Fruit fly (Drosophila melanogaster): Measurements from ENCODE around the gene CG14631.
A peak's percentile ranks its signal among the peaks of the same experiment; 100 is the strongest.

The CG14631 gene

DNA sequence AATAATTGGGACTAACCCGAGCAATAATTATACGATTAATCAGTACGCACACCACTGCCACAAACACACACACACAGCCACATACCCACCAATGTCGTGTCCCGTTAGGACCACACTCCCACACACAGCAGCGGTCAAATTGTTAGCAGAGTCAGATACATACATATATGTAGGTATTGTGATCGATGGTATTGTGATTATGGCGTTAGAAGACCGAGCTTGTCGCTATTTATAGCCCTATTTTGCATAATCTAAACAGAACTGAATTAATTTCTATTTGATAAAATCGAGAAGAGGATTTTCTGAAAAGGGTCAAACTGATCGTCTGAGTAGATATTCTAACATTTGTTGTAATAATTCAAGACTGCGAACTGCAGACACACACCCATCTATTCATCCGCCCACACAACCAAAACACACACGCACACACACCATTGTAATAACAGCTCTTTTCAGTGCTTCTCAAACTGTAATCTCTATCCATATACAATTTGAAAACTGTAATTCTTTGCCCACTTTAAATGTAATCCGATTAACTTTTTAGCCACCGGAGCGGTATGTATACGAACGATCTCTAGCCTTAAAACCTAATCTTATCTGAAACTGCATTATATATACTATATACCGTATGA, 29.7 kb downstream of the CG14631 start (continued):
- peak; percentile 43 for TF ChIP-seq lz (GFP tag; optimal IDR thresholded peaks at IDR 0.05)
- peak; percentile 76 for TF ChIP-seq Eip78C (GFP tag)
- TF ChIP-seq Smox (GFP tag; optimal IDR thresholded peaks at IDR 0.05) = peak; percentile 38
- TF ChIP-seq CG31627 (GFP tag; optimal IDR thresholded peaks at IDR 0.05) = peak; percentile 42
- peak; percentile 49; the same call in 2 of the 3 replicates for TF ChIP-seq CG8119 (GFP tag; IDR thresholded peaks at IDR 0.05)
- TF ChIP-seq CG6276 (GFP tag; optimal IDR thresholded peaks at IDR 0.05) = peak; percentile 56
- peak; percentile 45 for TF ChIP-seq Sox102F (GFP tag; optimal IDR thresholded peaks at IDR 0.05)
- peak; percentile 27 for TF ChIP-seq CG6792 (GFP tag; optimal IDR thresholded peaks at IDR 0.05)
- peak in 1 of 2 experiments; percentile 35 for TF ChIP-seq salr (GFP tag; optimal IDR thresholded peaks at IDR 0.05)
- no peak for TF ChIP-seq CG11762 (GFP tag; optimal IDR thresholded peaks at IDR 0.05; ENCODE audit: insufficient read depth)
- no peak for TF ChIP-seq CG8632 (GFP tag; optimal IDR thresholded peaks at IDR 0.05)
- TF ChIP-seq Met (GFP tag; optimal IDR thresholded peaks at IDR 0.05) = peak; percentile 25
- TF ChIP-seq CG6808 (GFP tag; optimal IDR thresholded peaks at IDR 0.05) = no peak
- no peak for TF ChIP-seq CG6854 (GFP tag; optimal IDR thresholded peaks at IDR 0.05)

dm6 chrX:1045924-1046323, 34.1 kb downstream of the CG14631 start, which contains the start of gene CG42259:
TSS of gene CG42259 (plus strand) at chrX:1046224.
- TF ChIP-seq dsx (GFP tag; optimal IDR thresholded peaks at IDR 0.05; ENCODE audit: poor library complexity, severe bottlenecking) (no peak), CG9139 (GFP tag; optimal IDR thresholded peaks at IDR 0.05) (no peak)

dm6 chrX:1047695-1048094, 35.9 kb downstream of the CG14631 start:
- TF ChIP-seq Ets21C (GFP tag; optimal IDR thresholded peaks at IDR 0.05) (no peak), CG1621 (tag; optimal IDR thresholded peaks at IDR 0.05) (no peak), CG10669 (GFP tag; optimal IDR thresholded peaks at IDR 0.05) (no peak), fkh (GFP tag; optimal IDR thresholded peaks at IDR 0.05) (peak; percentile 21), Ets96B (tag; optimal IDR thresholded peaks at IDR 0.05) (no peak), CG6163 (GFP tag; IDR thresholded peaks at IDR 0.05) (no peak), salr (GFP tag; optimal IDR thresholded peaks at IDR 0.05) (no peak), Sox102F (GFP tag; optimal IDR thresholded peaks at IDR 0.05) (no peak), eg (GFP tag; IDR thresholded peaks at IDR 0.05) (0 out of 3 replicates have a peak, but pooled peaks have one; percentile 21), achi (GFP tag; optimal IDR thresholded peaks at IDR 0.05) (no peak), lz (GFP tag; optimal IDR thresholded peaks at IDR 0.05) (no peak), esn (GFP tag; optimal IDR thresholded peaks at IDR 0.05) (no peak)

- TF ChIP-seq esn (GFP tag; optimal IDR thresholded peaks at IDR 0.05) = no peak
- no peak for TF ChIP-seq OdsH (GFP tag; optimal IDR thresholded peaks at IDR 0.05)
- no peak for TF ChIP-seq dsx (GFP tag; optimal IDR thresholded peaks at IDR 0.05; ENCODE audit: poor library complexity, severe bottlenecking)
- no peak for TF ChIP-seq CG10631 (GFP tag; optimal IDR thresholded peaks at IDR 0.05)
- no peak for TF ChIP-seq Ets21C (GFP tag; optimal IDR thresholded peaks at IDR 0.05)
- TF ChIP-seq CG11294 (GFP tag; IDR thresholded peaks at IDR 0.05) = no peak
- TF ChIP-seq CG6792 (GFP tag; optimal IDR thresholded peaks at IDR 0.05) = no peak
- no peak for TF ChIP-seq eg (GFP tag; IDR thresholded peaks at IDR 0.05)
- TF ChIP-seq CG3032 (tag; optimal IDR thresholded peaks at IDR 0.05) = no peak
- no peak for TF ChIP-seq spab (GFP tag; optimal IDR thresholded peaks at IDR 0.05)
These were observed 38.9 kb downstream of the CG14631 start for dm6 chrX:1050617-1051250.

dm6 chrX:1051251-1051629, 39.4 kb downstream of the CG14631 start, which contains the start of gene CG14629:
TSS of gene CG14629 (plus strand) at chrX:1051525.
- TF ChIP-seq fkh (GFP tag; optimal IDR thresholded peaks at IDR 0.05) = peak; percentile 20
- TF ChIP-seq CG11902 (GFP tag; optimal IDR thresholded peaks at IDR 0.05) = no peak
- peak; percentile 30 for TF ChIP-seq Eip78C (GFP tag)
- peak; percentile 98 for TF ChIP-seq svp (GFP tag)
- TF ChIP-seq CG6808 (GFP tag; optimal IDR thresholded peaks at IDR 0.05) = no peak
- TF ChIP-seq CG10631 (GFP tag; optimal IDR thresholded peaks at IDR 0.05) = no peak
- no peak for TF ChIP-seq spab (GFP tag; optimal IDR thresholded peaks at IDR 0.05)
- no peak for TF ChIP-seq CG3919 (GFP tag; optimal IDR thresholded peaks at IDR 0.05)
- TF ChIP-seq salr (GFP tag; optimal IDR thresholded peaks at IDR 0.05) = no peak
- TF ChIP-seq CG8632 (GFP tag; optimal IDR thresholded peaks at IDR 0.05) = no peak
- no peak for TF ChIP-seq Eip75B (GFP tag; optimal IDR thresholded peaks at IDR 0.05)
- TF ChIP-seq net (GFP tag; optimal IDR thresholded peaks at IDR 0.05) = peak; percentile 0
- peak; percentile 43 for TF ChIP-seq Sox14 (GFP tag; optimal IDR thresholded peaks at IDR 0.05)
- TF ChIP-seq vri (GFP tag; optimal IDR thresholded peaks at IDR 0.05) = peak; percentile 55
- TF ChIP-seq CG11762 (GFP tag; optimal IDR thresholded peaks at IDR 0.05; ENCODE audit: insufficient read depth) = no peak
- TF ChIP-seq CG16779 (tag; optimal IDR thresholded peaks at IDR 0.05) = peak; percentile 1
- 0 out of 2 replicates have a peak, but pooled peaks have one; percentile 10 for TF ChIP-seq CG15336 (GFP tag; IDR thresholded peaks at IDR 0.05)
- no peak for TF ChIP-seq fd85E (GFP tag; optimal IDR thresholded peaks at IDR 0.05)
- TF ChIP-seq cyc (GFP tag; optimal IDR thresholded peaks at IDR 0.05) = no peak

All from whole organism, prepupa.